Worm (Caenorhabditis elegans) whole organism, L1 larva: ENCODE measurements around the gene Y116A8C.467.

Source experiments
- C04F5.9 ChIP-seq: sonication (generic microtip); optimal IDR thresholded peaks from 2 replicates; lab custom pipeline; 2016; ENCODE audit warnings: missing genetic modification characterization, missing compliant biosample characterization
- C16A3.4 ChIP-seq: fragments of 150-350 bp; optimal IDR thresholded peaks from 2 replicates; lab custom pipeline; 2014; ENCODE audit warnings: missing biosample characterization, missing genetic modification characterization
- Y116A8C.19 ChIP-seq: sonication (generic microtip); optimal IDR thresholded peaks from 2 replicates; lab custom pipeline; 2016; ENCODE audit warnings: missing compliant biosample characterization, missing genetic modification characterization, borderline replicate concordance
- aly-2 ChIP-seq: fragments of 150-350 bp; optimal IDR thresholded peaks from 2 replicates; lab custom pipeline; 2014; ENCODE audit warnings: missing biosample characterization, missing genetic modification characterization
- ceh-63 ChIP-seq: fragments of 200-800 bp; sonication (Bioruptor generic); optimal IDR thresholded peaks from 2 replicates; lab custom pipeline; 2018; ENCODE audit warnings: mild to moderate bottlenecking, missing genetic modification characterization, missing compliant biosample characterization
- ceh-8 ChIP-seq: fragments of 200-800 bp; sonication (Bioruptor generic); optimal IDR thresholded peaks from 2 replicates; lab custom pipeline; 2018; ENCODE audit warnings: mild to moderate bottlenecking, missing genetic modification characterization, moderate library complexity, missing compliant biosample characterization
- ceh-88 ChIP-seq: fragments of 200-800 bp; sonication (Bioruptor generic); IDR thresholded peaks from 2 replicates; pipeline ENCODE4 v1.3.6; 2022; ENCODE audit warnings: missing genetic modification characterization, missing compliant biosample characterization
- dpl-1 ChIP-seq, 3 experiments: fragments of 150-350 bp in 2 of 3; sonication (generic microtip) in 1 of 3; optimal IDR thresholded peaks; 2 replicates each; lab custom pipeline; 2014 to 2017; ENCODE audit warnings: missing biosample characterization in 3 of 3, missing genetic modification characterization in 3 of 3, missing genetic modification reagents in 3 of 3
- efl-1 ChIP-seq, 4 experiments: fragments of 150-350 bp; optimal IDR thresholded peaks in 3 of 4; peaks in 1 of 4; 1 replicate in 1 of 4; 2 replicates in 3 of 4; lab custom pipeline; 2014; ENCODE audit warnings: missing biosample characterization in 2 of 4, missing genetic modification characterization in 2 of 4, missing genetic modification reagents in 2 of 4
- egl-13 ChIP-seq: sonication (generic microtip); optimal IDR thresholded peaks from 2 replicates; lab custom pipeline; 2016; ENCODE audit warnings: missing genotype, missing genetic modification reagents, missing genetic modification characterization, missing compliant biosample characterization
- elt-2 ChIP-seq: sonication (generic microtip); optimal IDR thresholded peaks from 2 replicates; lab custom pipeline; 2016; ENCODE audit warnings: missing genetic modification characterization, mild to moderate bottlenecking, inconsistent platforms, missing compliant biosample characterization, missing genetic modification reagents
- elt-3 ChIP-seq, 6 experiments: fragments of 150-350 bp in 1 of 6; sonication (generic microtip); optimal IDR thresholded peaks; 2 replicates each; lab custom pipeline; 2017 to 2018; ENCODE audit warnings: missing biosample characterization in 6 of 6, missing genetic modification characterization in 6 of 6, inconsistent platforms in 1 of 6
- ets-5 ChIP-seq: fragments of 200-800 bp; sonication (Bioruptor generic); IDR thresholded peaks from 2 replicates; pipeline ENCODE4 v1.3.6; 2022; ENCODE audit warnings: missing genetic modification characterization, missing compliant biosample characterization
- fkh-10 ChIP-seq: sonication (generic microtip); optimal IDR thresholded peaks from 2 replicates; lab custom pipeline; 2017; ENCODE audit warnings: missing biosample characterization, missing genetic modification reagents, missing genetic modification characterization
- hpl-2 ChIP-seq: fragments of 150-350 bp; optimal IDR thresholded peaks from 2 replicates; lab custom pipeline; 2014; ENCODE audit warnings: missing biosample characterization, missing genetic modification reagents, missing genetic modification characterization
- lin-13 ChIP-seq: fragments of 150-350 bp; optimal IDR thresholded peaks from 2 replicates; lab custom pipeline; 2014; ENCODE audit warnings: missing biosample characterization, missing genetic modification reagents, missing genetic modification characterization
- lin-35 ChIP-seq, 2 experiments: fragments of 150-350 bp; optimal IDR thresholded peaks; 2 replicates each; lab custom pipeline; 2014; ENCODE audit warnings: missing biosample characterization in 2 of 2, missing genetic modification characterization in 2 of 2, missing genetic modification reagents in 2 of 2
- lsy-2 ChIP-seq, 2 experiments: fragments of 150-350 bp; optimal IDR thresholded peaks; 2 replicates each; lab custom pipeline; 2014; ENCODE audit warnings: missing biosample characterization in 2 of 2, missing genetic modification characterization in 2 of 2
- mep-1 ChIP-seq: fragments of 150-350 bp; optimal IDR thresholded peaks from 2 replicates; lab custom pipeline; 2014; ENCODE audit warnings: missing biosample characterization, missing genetic modification characterization
- nhr-12 ChIP-seq: sonication (generic microtip); optimal IDR thresholded peaks from 2 replicates; lab custom pipeline; 2017; ENCODE audit warnings: missing biosample characterization, missing genetic modification characterization
- nhr-28 ChIP-seq: fragments of 150-350 bp; optimal IDR thresholded peaks from 2 replicates; lab custom pipeline; 2014; ENCODE audit warnings: missing biosample characterization, missing genetic modification characterization
- nhr-76 ChIP-seq: sonication (generic microtip); optimal IDR thresholded peaks from 2 replicates; lab custom pipeline; 2017; ENCODE audit warnings: missing biosample characterization, missing genetic modification characterization
- nhr-77 ChIP-seq: fragments of 150-350 bp; optimal IDR thresholded peaks from 2 replicates; lab custom pipeline; 2014; ENCODE audit warnings: missing biosample characterization, missing genetic modification characterization
- nhr-85 ChIP-seq: sonication (generic microtip); peaks from one replicate; lab custom pipeline; 2016; ENCODE audit warnings: missing genetic modification characterization, inconsistent platforms, missing compliant biosample characterization
- nhr-90 ChIP-seq: sonication (generic microtip); optimal IDR thresholded peaks from 2 replicates; lab custom pipeline; 2016; ENCODE audit warnings: mild to moderate bottlenecking, missing genetic modification characterization, missing compliant biosample characterization; ENCODE audit not compliant: poor library complexity
- pax-3 ChIP-seq: fragments of 200-800 bp; sonication (Bioruptor generic); optimal IDR thresholded peaks from 2 replicates; lab custom pipeline; 2018; ENCODE audit warnings: mild to moderate bottlenecking, missing genetic modification characterization, moderate library complexity, missing compliant biosample characterization
- skn-1 ChIP-seq: fragments of 150-350 bp; optimal IDR thresholded peaks from 2 replicates; lab custom pipeline; 2014; ENCODE audit warnings: missing biosample characterization, missing genetic modification characterization
- snpc-4 ChIP-seq: fragments of 150-350 bp; optimal IDR thresholded peaks from 2 replicates; lab custom pipeline; 2014; ENCODE audit warnings: missing biosample characterization, missing genetic modification characterization
- sox-4 ChIP-seq: sonication (generic microtip); optimal IDR thresholded peaks from 2 replicates; lab custom pipeline; 2016; ENCODE audit warnings: missing genetic modification characterization, missing compliant biosample characterization
- sptf-1 ChIP-seq: fragments of 150-350 bp; optimal IDR thresholded peaks from 2 replicates; lab custom pipeline; 2014; ENCODE audit warnings: missing biosample characterization, missing genetic modification characterization
- sup-37 ChIP-seq: fragments of 200-800 bp; sonication (Bioruptor generic); optimal IDR thresholded peaks from 2 replicates; lab custom pipeline; 2018; ENCODE audit warnings: mild to moderate bottlenecking, missing genetic modification characterization, missing compliant biosample characterization
- swsn-7 ChIP-seq: sonication (generic microtip); optimal IDR thresholded peaks from 2 replicates; lab custom pipeline; 2016; ENCODE audit warnings: missing genetic modification characterization, missing compliant biosample characterization
- unc-130 ChIP-seq: fragments of 150-350 bp; optimal IDR thresholded peaks from 2 replicates; lab custom pipeline; 2017; ENCODE audit warnings: missing biosample characterization, missing genetic modification characterization, inconsistent platforms
- vab-15 ChIP-seq: sonication (generic microtip); optimal IDR thresholded peaks from 2 replicates; lab custom pipeline; 2017; ENCODE audit warnings: missing genotype, mild to moderate bottlenecking, missing genetic modification characterization, missing compliant biosample characterization
- zag-1 ChIP-seq: fragments of 150-350 bp; optimal IDR thresholded peaks from 2 replicates; lab custom pipeline; 2014; ENCODE audit warnings: missing biosample characterization, missing genetic modification characterization
- zip-4 ChIP-seq: fragments of 200-800 bp; sonication (Bioruptor generic); optimal IDR thresholded peaks from 2 replicates; lab custom pipeline; 2018; ENCODE audit warnings: mild to moderate bottlenecking, missing genetic modification characterization, moderate library complexity, missing compliant biosample characterization
- ztf-11 ChIP-seq, 2 experiments: sonication (generic microtip); optimal IDR thresholded peaks; 2 replicates each; lab custom pipeline; 2016 to 2017; ENCODE audit warnings: missing genetic modification characterization in 2 of 2, missing biosample characterization in 1 of 2, missing compliant biosample characterization in 1 of 2
- ztf-4 ChIP-seq: fragments of 150-350 bp; optimal IDR thresholded peaks from 2 replicates; lab custom pipeline; 2014; ENCODE audit warnings: missing biosample characterization, missing genetic modification characterization

Gene Y116A8C.467

DNA sequence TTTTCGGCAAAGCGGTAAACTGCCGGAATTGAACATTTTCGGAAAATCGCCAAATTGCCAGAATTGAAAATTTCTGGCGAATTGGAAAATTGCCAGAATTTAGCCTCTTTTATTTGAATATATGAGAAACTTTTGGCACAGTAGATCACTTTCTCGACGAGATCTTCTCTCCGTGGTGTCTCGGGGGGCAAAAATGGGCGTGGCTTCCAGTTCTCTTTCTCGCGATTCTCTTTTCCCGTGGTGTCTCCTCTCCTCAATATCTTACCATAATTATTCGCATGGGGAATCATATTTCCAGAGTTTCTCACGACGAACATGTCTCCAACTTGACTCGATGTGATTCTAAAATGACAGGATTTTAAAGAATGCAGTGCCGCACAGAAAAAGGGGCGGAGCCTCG lies 35.5 kb upstream of the Y116A8C.467 start:
- TF ChIP-seq efl-1 (optimal IDR thresholded peaks at IDR 0.05; lab: Kevin White, UChicago) (no peak), efl-1 (GFP tag; optimal IDR thresholded peaks at IDR 0.05 in 1 of 2; lab: Kevin White, UChicago) (peak in 1 of 2 experiments; percentile 43), zip-4 (no peak), nhr-85 (tag; lab: Kevin White, UChicago) (peak; percentile 14)

DNA sequence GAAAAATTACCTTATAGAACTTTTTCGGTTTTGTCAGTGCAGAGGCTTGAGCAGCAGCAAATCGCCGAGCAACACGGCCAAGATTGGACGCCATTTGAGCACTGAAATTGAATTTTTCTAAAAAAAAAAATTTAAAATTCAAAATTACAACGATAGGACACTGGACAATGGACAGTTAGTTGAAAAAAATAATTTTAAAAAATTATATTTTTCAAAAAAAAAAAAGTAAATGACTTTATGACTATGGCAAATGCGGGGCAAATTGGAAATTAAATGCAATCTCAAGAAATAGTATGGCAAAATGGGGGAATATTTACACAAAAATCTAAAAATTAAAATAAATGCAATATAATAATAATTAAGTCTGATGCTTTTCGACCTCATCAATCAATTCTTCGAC lies 32.6 kb upstream of the Y116A8C.467 start, which contains the start of gene Y116A8C.27:
Gene Y116A8C.27, minus strand, starts transcription at position 101 of the 400 bp plus-strand sequence.
- TF ChIP-seq dpl-1 (GFP tag; optimal IDR thresholded peaks at IDR 0.05; lab: Kevin White, UChicago), result no peak
- no peak for TF ChIP-seq Y116A8C.19 (tag; lab: Kevin White, UChicago)
- no peak for TF ChIP-seq nhr-77 (tag; lab: Kevin White, UChicago)
- no peak for TF ChIP-seq ceh-88 (GFP tag; lab: Robert Waterston, UW)
- TF ChIP-seq pax-3 (tag; lab: Kevin White, UChicago), result no peak
- no peak for TF ChIP-seq skn-1 (tag; lab: Kevin White, UChicago)
- TF ChIP-seq sup-37 (GFP tag; lab: Kevin White, UChicago), result no peak
- no peak for TF ChIP-seq elt-3 (tag; optimal IDR thresholded peaks at IDR 0.05; lab: Kevin White, UChicago)
- no peak for TF ChIP-seq elt-2 (tag; lab: Kevin White, UChicago)
- TF ChIP-seq lsy-2 (tag; optimal IDR thresholded peaks at IDR 0.05; lab: Kevin White, UChicago), result no peak
- no peak for TF ChIP-seq vab-15
- no peak for TF ChIP-seq lin-13 (GFP tag; lab: Kevin White, UChicago)
- TF ChIP-seq unc-130 (tag; lab: Kevin White, UChicago), result no peak
- TF ChIP-seq nhr-12 (tag; lab: Kevin White, UChicago), result no peak
- TF ChIP-seq nhr-28 (tag; lab: Kevin White, UChicago), result no peak

DNA sequence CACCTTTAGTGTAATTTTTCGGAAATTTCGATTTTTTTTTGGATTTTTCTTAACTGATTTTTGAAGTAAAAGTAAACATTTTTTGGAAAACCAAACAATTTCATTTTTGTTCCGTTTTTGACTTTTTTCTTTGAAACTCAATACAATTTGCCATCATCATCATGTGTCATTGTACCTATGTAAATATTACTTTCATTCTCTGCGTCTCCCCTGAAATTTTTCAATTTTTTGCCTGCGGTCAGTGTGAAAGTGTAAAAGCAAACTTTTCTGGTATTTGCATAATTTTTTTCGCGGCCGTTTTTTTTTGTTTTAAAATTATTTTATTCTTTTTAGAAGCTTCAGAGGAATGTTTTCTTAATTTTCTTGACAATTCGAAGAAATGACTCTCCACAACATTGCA lies 30.1 kb upstream of the Y116A8C.467 start, which contains the start of gene Y116A8C.29:
Gene Y116A8C.29, plus strand, starts transcription at position 328 of the 400 bp plus-strand sequence.
- no peak for TF ChIP-seq ets-5 (GFP tag; lab: Robert Waterston, UW)
- peak; percentile 2 for TF ChIP-seq mep-1 (tag; lab: Kevin White, UChicago)
- peak in 1 of 2 experiments; percentile 24 for TF ChIP-seq lin-35 (GFP tag; optimal IDR thresholded peaks at IDR 0.05; lab: Kevin White, UChicago)
- TF ChIP-seq efl-1 (optimal IDR thresholded peaks at IDR 0.05; lab: Kevin White, UChicago), result no peak
- peak in 1 of 2 experiments; percentile 89 for TF ChIP-seq efl-1 (GFP tag; optimal IDR thresholded peaks at IDR 0.05 in 1 of 2; lab: Kevin White, UChicago)
- TF ChIP-seq nhr-85 (tag; lab: Kevin White, UChicago), result no peak

DNA sequence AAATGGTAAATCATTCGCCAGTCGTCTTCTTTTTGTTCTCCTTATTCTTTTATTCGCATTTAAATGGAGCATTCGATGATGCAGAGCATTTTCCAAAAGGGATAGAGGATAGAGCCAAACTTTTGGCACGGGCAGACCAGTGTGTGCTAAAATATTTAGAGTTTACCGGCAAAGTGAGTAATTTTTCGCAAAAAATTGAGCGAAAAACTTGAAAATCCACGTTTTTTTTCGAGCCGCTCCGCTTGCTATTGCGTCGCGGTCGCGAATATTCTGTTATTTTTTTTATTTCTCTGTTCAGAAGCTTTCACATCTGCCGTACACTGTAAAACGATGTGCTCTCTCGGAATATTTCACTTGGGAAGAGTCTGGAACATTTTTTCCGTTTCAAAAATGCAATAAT lies 25.2 kb upstream of the Y116A8C.467 start, which contains the start of gene Y116A8C.43:
Gene Y116A8C.43, plus strand, starts transcription at position 3 of the 400 bp plus-strand sequence.
- TF ChIP-seq egl-13 (tag; lab: Kevin White, UChicago), result no peak
- no peak for TF ChIP-seq nhr-28 (tag; lab: Kevin White, UChicago)
- no peak for TF ChIP-seq mep-1 (tag; lab: Kevin White, UChicago)
- TF ChIP-seq ztf-4 (tag; lab: Kevin White, UChicago), result peak; percentile 0
- TF ChIP-seq C16A3.4 (tag; lab: Kevin White, UChicago), result no peak
- no peak for TF ChIP-seq nhr-76 (tag; lab: Kevin White, UChicago)
- TF ChIP-seq lsy-2 (tag; optimal IDR thresholded peaks at IDR 0.05; lab: Kevin White, UChicago), result no peak
- TF ChIP-seq sox-4, result no peak
- TF ChIP-seq zag-1 (tag; lab: Kevin White, UChicago), result no peak
- TF ChIP-seq swsn-7, result no peak
- no peak for TF ChIP-seq pax-3 (tag; lab: Kevin White, UChicago)
- peak; percentile 9 for TF ChIP-seq nhr-90 (tag; lab: Kevin White, UChicago)
- TF ChIP-seq sptf-1 (tag; lab: Kevin White, UChicago), result no peak
- TF ChIP-seq aly-2, result no peak
- no peak for TF ChIP-seq nhr-85 (tag; lab: Kevin White, UChicago)
- no peak for TF ChIP-seq ztf-11 (tag; optimal IDR thresholded peaks at IDR 0.05; lab: Kevin White, UChicago)
- no peak for TF ChIP-seq ceh-63 (GFP tag; lab: Kevin White, UChicago)
- TF ChIP-seq elt-2 (tag; lab: Kevin White, UChicago), result no peak
- no peak for TF ChIP-seq fkh-10
- no peak for TF ChIP-seq C04F5.9 (tag; lab: Kevin White, UChicago)
- TF ChIP-seq snpc-4, result no peak
- no peak for TF ChIP-seq hpl-2 (GFP tag; lab: Kevin White, UChicago)
- TF ChIP-seq efl-1 (optimal IDR thresholded peaks at IDR 0.05; lab: Kevin White, UChicago), result no peak
- peak in 1 of 2 experiments; percentile 31 for TF ChIP-seq efl-1 (GFP tag; optimal IDR thresholded peaks at IDR 0.05 in 1 of 2; lab: Kevin White, UChicago)
- TF ChIP-seq ceh-8 (GFP tag; lab: Kevin White, UChicago), result no peak
- no peak for TF ChIP-seq elt-3 (tag; optimal IDR thresholded peaks at IDR 0.05; lab: Kevin White, UChicago)
